Fruit fly (Drosophila melanogaster): Measurements from ENCODE around the gene PsGEF.

DNA sequence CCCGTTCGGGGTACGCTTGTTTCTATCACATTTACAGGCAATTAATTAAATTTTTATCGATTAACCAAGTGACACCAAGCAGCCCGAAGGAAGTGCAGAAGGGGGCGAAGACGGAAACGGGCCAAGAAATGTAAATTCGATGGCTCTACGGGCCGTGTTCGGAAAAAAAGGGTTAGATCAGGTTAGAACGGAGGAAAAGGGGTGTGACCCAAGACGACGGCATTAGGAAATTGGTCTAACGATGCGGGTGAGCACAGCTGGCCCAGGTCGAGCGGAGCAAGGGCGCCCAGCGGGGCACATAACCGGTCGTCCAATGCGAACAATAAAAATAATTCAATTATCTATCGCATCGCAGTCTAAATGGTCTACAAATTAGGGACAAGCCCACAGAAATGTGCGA lies 12.0 kb upstream of the PsGEF start:
- TF ChIP-seq CG8478 (optimal IDR thresholded peaks at IDR 0.05) (no peak), Dll (optimal IDR thresholded peaks at IDR 0.05) (no peak), EcR (GFP tag; optimal IDR thresholded peaks at IDR 0.05) (no peak)

Measured in whole organism.